Worm (Caenorhabditis elegans) whole organism, early embryonic: ENCODE measurements around the gene lgc-52.

Experiments
- B0310.2 ChIP-seq: sonication (generic microtip); optimal IDR thresholded peaks from 2 replicates; lab custom pipeline; 2016; ENCODE audit warnings: mild to moderate bottlenecking, missing genetic modification characterization, missing compliant biosample characterization
- F13C5.2 ChIP-seq: sonication (generic microtip); optimal IDR thresholded peaks from 2 replicates; lab custom pipeline; 2017; ENCODE audit warnings: mild to moderate bottlenecking, missing genetic modification characterization, inconsistent platforms, missing compliant biosample characterization
- aly-1 ChIP-seq: sonication (generic microtip); optimal IDR thresholded peaks from 2 replicates; lab custom pipeline; 2016; ENCODE audit warnings: missing genetic modification characterization, missing compliant biosample characterization
- ama-1 ChIP-seq: fragments of 150-350 bp; optimal IDR thresholded peaks from 2 replicates; lab custom pipeline; 2014
- ceh-13 ChIP-seq: fragments of 200-800 bp; sonication (Bioruptor generic); optimal IDR thresholded peaks from 2 replicates; lab custom pipeline; 2018; ENCODE audit warnings: mild to moderate bottlenecking, missing genetic modification characterization, missing compliant biosample characterization
- ceh-36 ChIP-seq: sonication (generic microtip); optimal IDR thresholded peaks from 2 replicates; lab custom pipeline; 2016; ENCODE audit warnings: missing genetic modification characterization, inconsistent platforms, missing compliant biosample characterization
- ets-7 ChIP-seq: sonication (generic microtip); optimal IDR thresholded peaks from 2 replicates; lab custom pipeline; 2016; ENCODE audit warnings: missing genotype, missing genetic modification characterization, missing compliant biosample characterization
- flt-1 ChIP-seq: fragments of 200-800 bp; sonication (Bioruptor generic); IDR thresholded peaks from 2 replicates; pipeline ENCODE4 v1.3.6; 2022; ENCODE audit warnings: missing genetic modification characterization, missing compliant biosample characterization
- hmbx-1 ChIP-seq: sonication (generic microtip); optimal IDR thresholded peaks from 2 replicates; lab custom pipeline; 2016; ENCODE audit warnings: mild to moderate bottlenecking, missing genetic modification characterization, missing compliant biosample characterization
- hmg-4 ChIP-seq: fragments of 200-800 bp; sonication (Bioruptor generic); optimal IDR thresholded peaks from 2 replicates; lab custom pipeline; 2018; ENCODE audit warnings: mild to moderate bottlenecking, missing genetic modification characterization, missing compliant biosample characterization
- hnd-1 ChIP-seq: sonication (generic microtip); optimal IDR thresholded peaks from 2 replicates; lab custom pipeline; 2016; ENCODE audit warnings: missing genetic modification characterization, missing compliant biosample characterization
- pes-1 ChIP-seq: fragments of 200-800 bp; sonication (Bioruptor generic); IDR thresholded peaks from 2 replicates; pipeline ENCODE4 v1.3.6; 2022; ENCODE audit warnings: missing genetic modification reagents, missing genetic modification characterization, missing compliant biosample characterization
- scrt-1 ChIP-seq: fragments of 200-800 bp; sonication (Bioruptor generic); IDR thresholded peaks from 2 replicates; pipeline ENCODE4 v1.3.6; 2022; ENCODE audit warnings: missing genetic modification characterization, missing compliant biosample characterization
- sea-1 ChIP-seq: fragments of 200-800 bp; sonication (Bioruptor generic); conservative IDR thresholded peaks from 2 replicates; pipeline ENCODE4 v1.3.6; 2022; ENCODE audit warnings: missing genetic modification characterization, missing compliant biosample characterization
- tbx-11 ChIP-seq: fragments of 200-800 bp; sonication (Bioruptor generic); IDR thresholded peaks from 2 replicates; pipeline ENCODE4 v1.3.6; 2022; ENCODE audit warnings: missing genetic modification characterization, missing compliant biosample characterization
- tbx-37 ChIP-seq: fragments of 200-800 bp; sonication (Bioruptor generic); conservative IDR thresholded peaks from 2 replicates; pipeline ENCODE4 v1.3.6; 2022; ENCODE audit warnings: missing genetic modification reagents, missing genetic modification characterization, missing compliant biosample characterization
- tra-4 ChIP-seq: sonication (generic microtip); optimal IDR thresholded peaks from 2 replicates; lab custom pipeline; 2017; ENCODE audit warnings: missing genetic modification characterization, missing compliant biosample characterization

Gene lgc-52

DNA sequence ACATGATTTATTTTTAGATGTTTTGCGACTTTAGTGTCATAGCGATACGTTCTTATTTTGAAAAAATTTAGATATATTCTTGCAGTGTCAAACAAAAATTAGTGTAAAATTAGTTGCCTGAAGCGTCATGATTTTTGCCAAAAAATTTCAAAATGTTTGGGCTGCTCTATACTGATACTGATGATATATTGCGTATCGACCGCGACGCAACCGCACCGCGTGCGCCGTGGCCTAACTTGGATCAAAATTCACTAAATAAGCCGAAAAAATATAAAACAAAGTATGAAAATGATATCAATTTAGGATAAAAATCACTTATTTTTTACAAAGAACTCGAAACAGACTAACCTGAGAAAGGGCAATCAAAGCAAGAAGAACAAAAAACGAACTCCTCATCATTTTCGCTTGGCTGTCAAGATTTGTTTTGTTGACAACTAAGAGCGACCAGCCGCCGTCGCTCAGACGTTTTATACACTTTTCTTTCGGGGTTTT, 39.5 kb downstream of the lgc-52 start, which contains the start of gene ccg-1:
Gene ccg-1 (minus strand): TSS at position 442 of the 492 bp plus-strand sequence.
- TF ChIP-seq pes-1 (no peak), hmg-4 (GFP tag; lab: Kevin White, UChicago) (no peak), ceh-13 (GFP tag; lab: Kevin White, UChicago) (no peak), sea-1 (GFP tag; lab: Robert Waterston, UW) (no peak), tbx-37 (GFP tag; lab: Robert Waterston, UW) (no peak), aly-1 (tag; lab: Kevin White, UChicago) (no peak), scrt-1 (GFP tag; lab: Robert Waterston, UW) (no peak), ama-1 (lab: Kevin White, UChicago) (no peak), hmbx-1 (tag; lab: Kevin White, UChicago) (no peak), tra-4 (no peak), F13C5.2 (tag; lab: Kevin White, UChicago) (no peak), ets-7 (no peak), hnd-1 (tag; lab: Kevin White, UChicago) (no peak), ceh-36 (no peak), B0310.2 (no peak), flt-1 (GFP tag; lab: Robert Waterston, UW) (no peak)

DNA sequence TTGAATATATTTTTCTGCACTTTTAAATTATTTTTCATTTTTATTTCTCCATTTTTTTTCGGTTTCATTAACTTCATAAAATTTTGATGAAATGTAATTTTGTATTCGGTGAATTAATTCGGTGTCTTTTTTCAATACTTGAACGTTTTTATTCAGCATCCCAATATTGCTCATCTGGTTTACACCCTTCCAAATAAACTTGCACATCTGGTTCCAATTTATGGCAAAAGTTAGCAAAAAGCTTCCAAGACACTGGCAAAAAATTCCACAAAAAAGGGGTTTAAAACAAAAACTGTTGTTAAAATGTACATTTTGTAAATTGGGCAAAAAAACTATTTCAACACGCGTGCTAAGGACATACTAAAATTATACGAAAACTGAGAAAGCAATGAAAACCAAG, 44.3 kb downstream of the lgc-52 start:
- TF ChIP-seq ceh-13 (GFP tag; lab: Kevin White, UChicago) (no peak), F13C5.2 (tag; lab: Kevin White, UChicago) (no peak), flt-1 (GFP tag; lab: Robert Waterston, UW) (no peak), pes-1 (no peak), sea-1 (GFP tag; lab: Robert Waterston, UW) (no peak), ama-1 (lab: Kevin White, UChicago) (no peak), ets-7 (no peak), tbx-37 (GFP tag; lab: Robert Waterston, UW) (no peak), hnd-1 (tag; lab: Kevin White, UChicago) (no peak), ceh-36 (no peak), hmbx-1 (tag; lab: Kevin White, UChicago) (no peak), tra-4 (no peak), aly-1 (tag; lab: Kevin White, UChicago) (no peak), hmg-4 (GFP tag; lab: Kevin White, UChicago) (no peak), scrt-1 (GFP tag; lab: Robert Waterston, UW) (no peak), tbx-11 (no peak)

DNA sequence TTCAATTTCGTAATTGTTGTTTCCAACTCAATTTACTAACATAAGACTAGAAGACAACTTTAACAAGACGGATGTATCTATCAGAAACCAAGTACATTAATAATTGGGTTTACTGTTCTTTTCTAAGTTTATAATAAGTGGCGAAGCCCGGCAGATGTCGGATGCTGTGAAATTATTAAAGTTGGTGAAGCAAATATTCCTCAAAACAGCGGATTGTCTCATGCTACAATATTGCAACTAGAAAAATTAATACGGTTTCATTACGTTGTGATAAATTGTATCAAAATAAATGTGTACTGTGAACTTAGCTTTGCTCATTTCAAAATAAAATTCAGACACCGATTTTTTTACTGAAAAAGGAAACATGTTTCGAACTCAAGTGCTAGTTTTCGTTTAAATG, 47.7 kb downstream of the lgc-52 start:
- TF ChIP-seq scrt-1 (GFP tag; lab: Robert Waterston, UW) (no peak), hmg-4 (GFP tag; lab: Kevin White, UChicago) (no peak), ama-1 (lab: Kevin White, UChicago) (no peak), hmbx-1 (tag; lab: Kevin White, UChicago) (no peak), ceh-13 (GFP tag; lab: Kevin White, UChicago) (no peak), F13C5.2 (tag; lab: Kevin White, UChicago) (no peak), sea-1 (GFP tag; lab: Robert Waterston, UW) (no peak), tra-4 (no peak), pes-1 (no peak), B0310.2 (no peak), ceh-36 (no peak), tbx-37 (GFP tag; lab: Robert Waterston, UW) (no peak), tbx-11 (no peak), ets-7 (no peak), hnd-1 (tag; lab: Kevin White, UChicago) (no peak), aly-1 (tag; lab: Kevin White, UChicago) (no peak), flt-1 (GFP tag; lab: Robert Waterston, UW) (no peak)

DNA sequence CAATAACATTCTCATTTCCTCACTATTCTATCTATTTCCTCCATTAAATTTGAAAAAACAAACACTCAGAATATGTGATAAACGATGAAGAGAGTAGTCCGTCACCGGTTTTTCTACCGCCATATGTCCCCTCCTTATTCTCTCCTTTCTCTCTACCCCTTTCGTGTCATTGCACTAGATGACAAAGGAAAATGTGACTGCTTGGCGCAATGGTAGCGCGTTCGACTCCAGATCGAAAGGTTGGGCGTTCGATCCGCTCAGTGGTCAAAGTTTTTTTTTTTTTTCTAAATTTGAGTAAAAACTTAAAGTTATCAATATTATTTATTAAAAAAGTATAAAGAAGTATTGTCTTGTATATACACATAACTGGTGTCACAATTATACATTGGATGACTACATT, 53.6 kb downstream of the lgc-52 start:
- TF ChIP-seq hmbx-1 (tag; lab: Kevin White, UChicago): no peak
- TF ChIP-seq F13C5.2 (tag; lab: Kevin White, UChicago): no peak
- peak; percentile 54 for TF ChIP-seq hnd-1 (tag; lab: Kevin White, UChicago)
- peak; percentile 84 for TF ChIP-seq tbx-11
- peak; percentile 87 for TF ChIP-seq pes-1
- peak; percentile 39 for TF ChIP-seq ceh-13 (GFP tag; lab: Kevin White, UChicago)
- TF ChIP-seq flt-1 (GFP tag; lab: Robert Waterston, UW): peak; percentile 85
- no peak for TF ChIP-seq tra-4
- peak; percentile 84 for TF ChIP-seq scrt-1 (GFP tag; lab: Robert Waterston, UW)
- TF ChIP-seq tbx-37 (GFP tag; lab: Robert Waterston, UW): peak; percentile 84
- peak; percentile 78 for TF ChIP-seq sea-1 (GFP tag; lab: Robert Waterston, UW)

DNA sequence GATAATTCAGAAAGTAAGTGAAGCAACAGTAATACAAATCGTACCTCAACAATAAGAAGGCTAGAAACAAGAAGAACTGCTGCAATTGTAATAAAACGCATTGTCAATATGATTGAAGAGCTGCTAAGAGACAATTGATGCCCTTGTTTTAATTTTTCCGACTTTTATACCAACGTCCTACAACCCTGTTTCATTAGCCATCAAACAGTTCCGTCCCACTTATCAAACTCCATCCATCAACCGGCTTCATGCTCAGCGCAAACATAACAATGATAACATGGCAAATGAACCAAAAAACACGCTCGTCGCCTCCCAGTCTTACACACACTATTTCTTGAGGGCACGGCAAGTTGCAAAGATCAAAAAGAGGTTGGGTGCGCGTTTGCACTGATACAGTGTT, 55.2 kb downstream of the lgc-52 start, which contains the start of gene pqn-90:
Gene pqn-90 (minus strand): TSS at position 101 of the 400 bp plus-strand sequence.
- TF ChIP-seq hmbx-1 (tag; lab: Kevin White, UChicago) (no peak), F13C5.2 (tag; lab: Kevin White, UChicago) (no peak), aly-1 (tag; lab: Kevin White, UChicago) (no peak), ceh-36 (no peak)

DNA sequence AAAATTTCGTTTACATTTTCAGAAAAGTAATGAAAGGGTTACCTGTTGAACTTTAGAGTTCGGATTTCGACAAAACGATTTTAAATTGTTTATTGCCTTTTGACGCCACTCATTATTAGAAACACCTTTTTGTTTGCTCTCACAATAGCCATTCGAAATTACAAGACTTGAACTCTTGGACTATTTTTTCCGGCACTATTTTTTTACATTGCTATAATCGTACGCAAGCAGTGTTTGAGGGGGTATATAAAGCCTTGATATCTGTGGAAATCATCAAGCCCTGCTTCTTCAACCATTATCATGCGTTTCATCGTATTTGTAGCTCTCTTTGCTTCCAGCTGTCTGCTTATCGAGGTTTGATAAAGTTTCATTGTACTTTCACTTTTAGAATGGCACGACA, 55.7 kb downstream of the lgc-52 start, which contains the start of gene pqn-91:
Gene pqn-91 (plus strand): TSS at position 301 of the 400 bp plus-strand sequence.
- TF ChIP-seq ceh-36 (no peak), flt-1 (GFP tag; lab: Robert Waterston, UW) (no peak), hmbx-1 (tag; lab: Kevin White, UChicago) (no peak), ceh-13 (GFP tag; lab: Kevin White, UChicago) (no peak), tbx-11 (no peak), hnd-1 (tag; lab: Kevin White, UChicago) (no peak), tra-4 (no peak), F13C5.2 (tag; lab: Kevin White, UChicago) (no peak), ets-7 (no peak), scrt-1 (GFP tag; lab: Robert Waterston, UW) (no peak), tbx-37 (GFP tag; lab: Robert Waterston, UW) (no peak)
